Fruit fly (Drosophila melanogaster) whole organism, embryonic: ENCODE results near the gene mthl9.
A peak's percentile ranks its signal among the peaks of the same experiment; 100 is the strongest.

ENCODE experiments used
- CG10565 ChIP-seq: fragments of 200-800 bp; sonication (Bioruptor generic); optimal IDR thresholded peaks from 3 replicates; lab custom pipeline; 2016; ENCODE audit warnings: missing biosample characterization, mild to moderate bottlenecking, missing genetic modification characterization
- CG10979 ChIP-seq: fragments of 200-800 bp; sonication (Bioruptor generic); optimal IDR thresholded peaks from 2 replicates; lab custom pipeline; 2018; ENCODE audit warnings: missing biosample characterization, mild to moderate bottlenecking, missing genetic modification characterization, moderate library complexity
- CG11398 ChIP-seq: fragments of 200-800 bp; sonication (Bioruptor generic); optimal IDR thresholded peaks from 2 replicates; lab custom pipeline; 2016; ENCODE audit warnings: missing biosample characterization, missing genetic modification characterization
- CG11696 ChIP-seq: fragments of 200-800 bp; sonication (Bioruptor generic); IDR thresholded peaks from 2 replicates; pipeline ENCODE4 v1.3.6; 2022; ENCODE audit warnings: missing biosample characterization, missing genetic modification characterization
- CG12071 ChIP-seq: fragments of 200-800 bp; sonication (Bioruptor generic); optimal IDR thresholded peaks from 3 replicates; lab custom pipeline; 2018; ENCODE audit warnings: missing biosample characterization, mild to moderate bottlenecking, missing genetic modification characterization
- CG12744 ChIP-seq: fragments of 200-800 bp; sonication (Bioruptor generic); optimal IDR thresholded peaks from 2 replicates; lab custom pipeline; 2016; ENCODE audit warnings: missing biosample characterization, missing genetic modification characterization
- CG13775 ChIP-seq: fragments of 200-800 bp; sonication (Bioruptor generic); optimal IDR thresholded peaks from 3 replicates; lab custom pipeline; 2017; ENCODE audit warnings: missing biosample characterization, mild to moderate bottlenecking, missing genetic modification characterization
- CG14710 ChIP-seq: fragments of 200-800 bp; sonication (Bioruptor generic); optimal IDR thresholded peaks from 3 replicates; lab custom pipeline; 2019; ENCODE audit warnings: missing biosample characterization, mild to moderate bottlenecking, missing genetic modification characterization, moderate library complexity
- CG15696 ChIP-seq: fragments of 200-800 bp; sonication (Bioruptor generic); optimal IDR thresholded peaks from 2 replicates; lab custom pipeline; 2019; ENCODE audit warnings: missing biosample characterization, mild to moderate bottlenecking, missing genetic modification characterization, moderate library complexity
- CG1602 ChIP-seq: fragments of 200-800 bp; sonication (Bioruptor generic); optimal IDR thresholded peaks from 3 replicates; lab custom pipeline; 2016; ENCODE audit warnings: missing biosample characterization, missing genetic modification characterization
- CG17829 ChIP-seq: fragments of 200-800 bp; optimal IDR thresholded peaks from 2 replicates; lab custom pipeline; 2019; ENCODE audit warnings: missing biosample characterization, mild to moderate bottlenecking, missing genetic modification characterization, moderate library complexity
- CG18011 ChIP-seq: fragments of 200-800 bp; sonication (Bioruptor generic); optimal IDR thresholded peaks from 2 replicates; lab custom pipeline; 2017; ENCODE audit warnings: missing biosample characterization, missing genetic modification characterization, mild to moderate bottlenecking, moderate library complexity, missing genotype
- CG2202 ChIP-seq: fragments of 200-800 bp; sonication (Bioruptor generic); optimal IDR thresholded peaks from 2 replicates; lab custom pipeline; 2018; ENCODE audit warnings: missing biosample characterization, mild to moderate bottlenecking, missing genetic modification characterization
- CG2712 ChIP-seq: fragments of 200-800 bp; optimal IDR thresholded peaks from 3 replicates; lab custom pipeline; 2019; ENCODE audit warnings: missing biosample characterization, mild to moderate bottlenecking, missing genetic modification characterization, moderate library complexity
- CG32772 ChIP-seq: fragments of 200-800 bp; sonication (Bioruptor generic); IDR thresholded peaks from 2 replicates; pipeline ENCODE4 v1.3.6; 2022; ENCODE audit warnings: missing biosample characterization, missing genetic modification characterization
- CG34376 ChIP-seq: fragments of 200-800 bp; sonication (Bioruptor generic); optimal IDR thresholded peaks from 2 replicates; lab custom pipeline; 2018; ENCODE audit warnings: missing biosample characterization, mild to moderate bottlenecking, missing genetic modification characterization
- CG3838 ChIP-seq: fragments of 200-800 bp; sonication (Bioruptor generic); optimal IDR thresholded peaks from 3 replicates; lab custom pipeline; 2016; ENCODE audit warnings: missing biosample characterization, missing genetic modification characterization
- CG8765 ChIP-seq: fragments of 200-800 bp; sonication (Bioruptor generic); IDR thresholded peaks from 2 replicates; pipeline ENCODE4 v1.3.6; 2022; ENCODE audit warnings: missing biosample characterization, missing genetic modification characterization
- CG9727 ChIP-seq: fragments of 200-800 bp; sonication (Bioruptor generic); optimal IDR thresholded peaks from 3 replicates; lab custom pipeline; 2017; ENCODE audit warnings: missing biosample characterization, mild to moderate bottlenecking, missing genetic modification characterization
- D19A ChIP-seq: fragments of 200-800 bp; optimal IDR thresholded peaks from 3 replicates; lab custom pipeline; 2019; ENCODE audit warnings: missing biosample characterization, mild to moderate bottlenecking, missing genetic modification characterization, moderate library complexity
- E2f1 ChIP-seq: fragments of 200-800 bp; sonication (Bioruptor generic); IDR thresholded peaks from 2 replicates; pipeline ENCODE4 v1.3.6; 2022; ENCODE audit warnings: missing biosample characterization, missing genetic modification characterization
- HLH4C ChIP-seq: fragments of 200-800 bp; sonication (Bioruptor generic); IDR thresholded peaks from 3 replicates; pipeline ENCODE4 v1.3.6; 2022; ENCODE audit warnings: missing biosample characterization, missing genetic modification characterization; ENCODE audit not compliant: partially characterized antibody
- Nf-YB ChIP-seq: fragments of 200-800 bp; sonication (Bioruptor generic); optimal IDR thresholded peaks from 3 replicates; lab custom pipeline; 2019; ENCODE audit warnings: missing biosample characterization, mild to moderate bottlenecking, missing genetic modification characterization, moderate library complexity
- Oli ChIP-seq: fragments of 200-800 bp; sonication (Bioruptor generic); optimal IDR thresholded peaks from 2 replicates; lab custom pipeline; 2018; ENCODE audit warnings: missing biosample characterization, mild to moderate bottlenecking, missing genetic modification characterization, moderate library complexity
- Optix ChIP-seq: fragments of 200-800 bp; sonication (Bioruptor generic); IDR thresholded peaks from 3 replicates; pipeline ENCODE4 v1.3.6; 2022; ENCODE audit warnings: missing biosample characterization, missing genetic modification characterization
- PHDP ChIP-seq: fragments of 200-800 bp; sonication (Bioruptor generic); optimal IDR thresholded peaks from 3 replicates; lab custom pipeline; 2018; ENCODE audit warnings: missing biosample characterization, mild to moderate bottlenecking, missing genetic modification characterization, moderate library complexity
- Pdp1 ChIP-seq, 2 experiments: fragments of 200-800 bp; sonication (Bioruptor generic); optimal IDR thresholded peaks; 3 replicates each; lab custom pipeline; 2016; ENCODE audit warnings: missing biosample characterization in 2 of 2, missing genetic modification characterization in 2 of 2, mild to moderate bottlenecking in 1 of 2, moderate library complexity in 1 of 2
- Ptx1 ChIP-seq: fragments of 200-800 bp; sonication (Bioruptor generic); IDR thresholded peaks from 2 replicates; pipeline ENCODE4 v1.3.6; 2022; ENCODE audit warnings: missing biosample characterization, missing genetic modification characterization
- Sox102F ChIP-seq: fragments of 200-800 bp; sonication (Bioruptor generic); optimal IDR thresholded peaks from 2 replicates; lab custom pipeline; 2018; ENCODE audit warnings: missing biosample characterization, mild to moderate bottlenecking, missing genetic modification characterization, moderate library complexity
- Spps ChIP-seq: fragments of 200-800 bp; sonication (Bioruptor generic); optimal IDR thresholded peaks from 2 replicates; lab custom pipeline; 2018; ENCODE audit warnings: missing biosample characterization, mild to moderate bottlenecking, missing genetic modification characterization
- btn ChIP-seq: fragments of 200-800 bp; sonication (Bioruptor generic); optimal IDR thresholded peaks from 2 replicates; lab custom pipeline; 2016; ENCODE audit warnings: missing biosample characterization, missing genetic modification characterization
- chif ChIP-seq, 2 experiments: fragments of 200-800 bp; sonication (Bioruptor generic); optimal IDR thresholded peaks; 3 replicates each; lab custom pipeline; 2016; ENCODE audit warnings: missing biosample characterization in 2 of 2, missing genetic modification characterization in 2 of 2
- croc ChIP-seq: fragments of 200-800 bp; sonication (Bioruptor generic); conservative IDR thresholded peaks from 3 replicates; pipeline ENCODE4 v1.3.6; 2022; ENCODE audit warnings: missing biosample characterization, missing genetic modification characterization
- dm ChIP-seq: fragments of 200-800 bp; sonication (Bioruptor generic); optimal IDR thresholded peaks from 3 replicates; lab custom pipeline; 2016; ENCODE audit warnings: missing biosample characterization, missing genetic modification characterization
- dmrt99B ChIP-seq: fragments of 200-800 bp; sonication (Bioruptor generic); optimal IDR thresholded peaks from 2 replicates; lab custom pipeline; 2018; ENCODE audit warnings: missing biosample characterization, mild to moderate bottlenecking, missing genetic modification characterization, moderate library complexity
- dysf ChIP-seq: fragments of 200-800 bp; sonication (Bioruptor generic); IDR thresholded peaks from 3 replicates; pipeline ENCODE4 v1.3.6; 2022; ENCODE audit warnings: missing biosample characterization, missing genetic modification characterization
- ewg ChIP-seq: fragments of 200-800 bp; sonication (Bioruptor generic); optimal IDR thresholded peaks from 3 replicates; lab custom pipeline; 2017; ENCODE audit warnings: mild to moderate bottlenecking, missing biosample characterization, missing genetic modification reagents, missing genetic modification characterization
- jing ChIP-seq: fragments of 200-800 bp; sonication (Bioruptor generic); optimal IDR thresholded peaks from 2 replicates; lab custom pipeline; 2018; ENCODE audit warnings: missing biosample characterization, mild to moderate bottlenecking, missing genetic modification characterization
- mld ChIP-seq: fragments of 200-800 bp; sonication (Bioruptor generic); IDR thresholded peaks from 3 replicates; pipeline ENCODE4 v1.3.6; 2022; ENCODE audit warnings: missing biosample characterization, missing genetic modification characterization; ENCODE audit not compliant: partially characterized antibody
- nerfin-1 ChIP-seq: fragments of 200-800 bp; sonication (Bioruptor generic); optimal IDR thresholded peaks from 3 replicates; lab custom pipeline; 2019; ENCODE audit warnings: missing biosample characterization, mild to moderate bottlenecking, missing genetic modification characterization, moderate library complexity
- pb ChIP-seq: fragments of 200-800 bp; sonication (Bioruptor generic); optimal IDR thresholded peaks from 3 replicates; lab custom pipeline; 2016; ENCODE audit warnings: missing biosample characterization, missing genetic modification characterization
- pnt ChIP-seq: fragments of 200-800 bp; sonication (Bioruptor generic); optimal IDR thresholded peaks from 3 replicates; lab custom pipeline; 2016; ENCODE audit warnings: missing biosample characterization, missing genetic modification characterization
- prd ChIP-seq, 3 experiments: fragments of >200 bp in 2 of 3; fragments of 200-800 bp in 1 of 3; sonication (Bioruptor generic) in 1 of 3; optimal IDR thresholded peaks in 2 of 3; IDR thresholded peaks in 1 of 3; 2 replicates in 2 of 3; 3 replicates in 1 of 3; pipeline versions ENCODE4 v1.3.6 to Lab custom; 2017 to 2022; ENCODE audit warnings: missing biosample characterization in 1 of 3, missing genetic modification characterization in 1 of 3
- row ChIP-seq: fragments of 200-800 bp; sonication (Bioruptor generic); IDR thresholded peaks from 3 replicates; pipeline ENCODE4 v1.3.6; 2022; ENCODE audit warnings: missing biosample characterization, missing genetic modification characterization
- ssp ChIP-seq: fragments of 200-800 bp; sonication (Bioruptor generic); IDR thresholded peaks from 2 replicates; pipeline ENCODE4 v1.3.6; 2022; ENCODE audit warnings: missing biosample characterization, missing genetic modification characterization
- tin ChIP-seq: fragments of 200-800 bp; sonication (Bioruptor generic); optimal IDR thresholded peaks from 3 replicates; lab custom pipeline; 2016; ENCODE audit warnings: missing biosample characterization, missing genetic modification characterization
- ttk ChIP-seq: fragments of 200-800 bp; sonication (Bioruptor generic); IDR thresholded peaks from 2 replicates; pipeline ENCODE4 v2.1.2; 2022; ENCODE audit warnings: missing biosample characterization, missing genetic modification characterization
- twi ChIP-seq: fragments of 200-800 bp; optimal IDR thresholded peaks from 2 replicates; lab custom pipeline; 2019; ENCODE audit warnings: missing biosample characterization, mild to moderate bottlenecking, missing genetic modification characterization, moderate library complexity
- zen2 ChIP-seq: fragments of 200-800 bp; sonication (Bioruptor generic); IDR thresholded peaks from 3 replicates; pipeline ENCODE4 v1.3.6; 2022; ENCODE audit warnings: missing biosample characterization, missing genetic modification characterization; ENCODE audit not compliant: partially characterized antibody

mthl9 gene

dm6 chr3L:294841-295408 is 37.2 kb downstream of the mthl9 start (continued):
- TF ChIP-seq CG2712 (tag; lab: Kevin White, UChicago) (peak; percentile 72), Ptx1 (no peak), CG12744 (GFP tag; lab: Kevin White, UChicago) (no peak), CG2202 (tag; lab: Kevin White, UChicago) (peak; percentile 63), ttk (no peak), Sox102F (GFP tag; lab: Kevin White, UChicago) (no peak), nerfin-1 (tag; lab: Kevin White, UChicago) (peak; percentile 13), CG17829 (peak; percentile 50), row (GFP tag; lab: Robert Waterston, UW) (peak; percentile 32; the same call in 2 of the 3 replicates), prd (optimal IDR thresholded peaks at IDR 0.05; lab: Kevin White, UChicago) (no peak), prd (GFP tag; IDR thresholded peaks at IDR 0.05; lab: Robert Waterston, UW) (0 out of 3 replicates have a peak, but pooled peaks have one; percentile 20), Spps (peak; percentile 37), Nf-YB (GFP tag; lab: Kevin White, UChicago) (peak; percentile 15), ssp (GFP tag; lab: Robert Waterston, UW) (0 out of 2 replicates have a peak, but pooled peaks have one; percentile 8), CG10979 (tag; lab: Kevin White, UChicago) (peak; percentile 75), CG9727 (peak; percentile 28), jing (no peak), CG32772 (GFP tag; lab: Robert Waterston, UW) (0 out of 2 replicates have a peak, but pooled peaks have one; percentile 19), Pdp1 (GFP tag; optimal IDR thresholded peaks at IDR 0.05; lab: Kevin White, UChicago) (peak in 1 of 2 experiments; percentile 31), PHDP (tag; lab: Kevin White, UChicago) (peak; percentile 15), zen2 (GFP tag; lab: Robert Waterston, UW) (no peak), CG18011 (no peak), twi (peak; percentile 95), ewg (GFP tag; lab: Kevin White, UChicago) (peak; percentile 30), E2f1 (GFP tag; lab: Robert Waterston, UW) (no peak), CG10565 (no peak), CG34376 (GFP tag; lab: Kevin White, UChicago) (no peak), dmrt99B (tag; lab: Kevin White, UChicago) (peak; percentile 21), mld (GFP tag; lab: Robert Waterston, UW) (no peak), CG11398 (no peak), CG14710 (tag; lab: Kevin White, UChicago) (peak; percentile 70), chif (GFP tag; optimal IDR thresholded peaks at IDR 0.05; lab: Kevin White, UChicago) (peak; percentile 32 to 54), btn (GFP tag; lab: Kevin White, UChicago) (no peak), CG3838 (GFP tag; lab: Kevin White, UChicago) (no peak), Oli (tag; lab: Kevin White, UChicago) (peak; percentile 39), pb (GFP tag; lab: Kevin White, UChicago) (no peak), HLH4C (GFP tag; lab: Robert Waterston, UW) (no peak), tin (GFP tag; lab: Kevin White, UChicago) (peak; percentile 42), CG8765 (no peak), dysf (GFP tag; lab: Robert Waterston, UW) (no peak), CG1602 (peak; percentile 6), CG13775 (GFP tag; lab: Kevin White, UChicago) (peak; percentile 25), pnt (GFP tag; lab: Kevin White, UChicago) (no peak), dm (GFP tag; lab: Kevin White, UChicago) (no peak), D19A (tag; lab: Kevin White, UChicago) (peak; percentile 99), CG12071 (GFP tag; lab: Kevin White, UChicago) (no peak), Optix (peak; percentile 31; the same call in 1 of the 3 replicates), CG11696 (no peak), CG15696 (tag; lab: Kevin White, UChicago) (peak; percentile 56), croc (GFP tag; lab: Robert Waterston, UW) (0 out of 3 replicates have a peak, but pooled peaks have one; percentile 16)
